Worm (Caenorhabditis elegans) whole organism, early embryonic: ENCODE results near the gene C12D8.20.
A peak's percentile ranks its signal among the peaks of the same experiment; 100 is the strongest.

Experiments
- B0310.2 ChIP-seq: sonication (generic microtip); optimal IDR thresholded peaks from 2 replicates; lab custom pipeline; 2016; ENCODE audit warnings: mild to moderate bottlenecking, missing genetic modification characterization, missing compliant biosample characterization
- F13C5.2 ChIP-seq: sonication (generic microtip); optimal IDR thresholded peaks from 2 replicates; lab custom pipeline; 2017; ENCODE audit warnings: mild to moderate bottlenecking, missing genetic modification characterization, inconsistent platforms, missing compliant biosample characterization
- aly-1 ChIP-seq: sonication (generic microtip); optimal IDR thresholded peaks from 2 replicates; lab custom pipeline; 2016; ENCODE audit warnings: missing genetic modification characterization, missing compliant biosample characterization
- ama-1 ChIP-seq: fragments of 150-350 bp; optimal IDR thresholded peaks from 2 replicates; lab custom pipeline; 2014
- ceh-13 ChIP-seq: fragments of 200-800 bp; sonication (Bioruptor generic); optimal IDR thresholded peaks from 2 replicates; lab custom pipeline; 2018; ENCODE audit warnings: mild to moderate bottlenecking, missing genetic modification characterization, missing compliant biosample characterization
- ceh-36 ChIP-seq: sonication (generic microtip); optimal IDR thresholded peaks from 2 replicates; lab custom pipeline; 2016; ENCODE audit warnings: missing genetic modification characterization, inconsistent platforms, missing compliant biosample characterization
- ets-7 ChIP-seq: sonication (generic microtip); optimal IDR thresholded peaks from 2 replicates; lab custom pipeline; 2016; ENCODE audit warnings: missing genotype, missing genetic modification characterization, missing compliant biosample characterization
- flt-1 ChIP-seq: fragments of 200-800 bp; sonication (Bioruptor generic); IDR thresholded peaks from 2 replicates; pipeline ENCODE4 v1.3.6; 2022; ENCODE audit warnings: missing genetic modification characterization, missing compliant biosample characterization
- hmbx-1 ChIP-seq: sonication (generic microtip); optimal IDR thresholded peaks from 2 replicates; lab custom pipeline; 2016; ENCODE audit warnings: mild to moderate bottlenecking, missing genetic modification characterization, missing compliant biosample characterization
- hmg-4 ChIP-seq: fragments of 200-800 bp; sonication (Bioruptor generic); optimal IDR thresholded peaks from 2 replicates; lab custom pipeline; 2018; ENCODE audit warnings: mild to moderate bottlenecking, missing genetic modification characterization, missing compliant biosample characterization
- hnd-1 ChIP-seq: sonication (generic microtip); optimal IDR thresholded peaks from 2 replicates; lab custom pipeline; 2016; ENCODE audit warnings: missing genetic modification characterization, missing compliant biosample characterization
- pes-1 ChIP-seq: fragments of 200-800 bp; sonication (Bioruptor generic); IDR thresholded peaks from 2 replicates; pipeline ENCODE4 v1.3.6; 2022; ENCODE audit warnings: missing genetic modification reagents, missing genetic modification characterization, missing compliant biosample characterization
- scrt-1 ChIP-seq: fragments of 200-800 bp; sonication (Bioruptor generic); IDR thresholded peaks from 2 replicates; pipeline ENCODE4 v1.3.6; 2022; ENCODE audit warnings: missing genetic modification characterization, missing compliant biosample characterization
- sea-1 ChIP-seq: fragments of 200-800 bp; sonication (Bioruptor generic); conservative IDR thresholded peaks from 2 replicates; pipeline ENCODE4 v1.3.6; 2022; ENCODE audit warnings: missing genetic modification characterization, missing compliant biosample characterization
- tbx-11 ChIP-seq: fragments of 200-800 bp; sonication (Bioruptor generic); IDR thresholded peaks from 2 replicates; pipeline ENCODE4 v1.3.6; 2022; ENCODE audit warnings: missing genetic modification characterization, missing compliant biosample characterization
- tbx-37 ChIP-seq: fragments of 200-800 bp; sonication (Bioruptor generic); conservative IDR thresholded peaks from 2 replicates; pipeline ENCODE4 v1.3.6; 2022; ENCODE audit warnings: missing genetic modification reagents, missing genetic modification characterization, missing compliant biosample characterization
- tra-4 ChIP-seq: sonication (generic microtip); optimal IDR thresholded peaks from 2 replicates; lab custom pipeline; 2017; ENCODE audit warnings: missing genetic modification characterization, missing compliant biosample characterization

Gene C12D8.20

ce11 chrV:10222007-10222406 is at the start of gene C12D8.20:
Gene C12D8.20 (plus strand): TSS chrV:10222307.
- no peak for TF ChIP-seq tbx-11

ce11 chrV:10173653-10174052 is 48.5 kb upstream of the C12D8.20 start, which contains the start of gene egl-3:
Gene egl-3 (minus strand): TSS chrV:10173753.
- TF ChIP-seq ceh-36 (tag; lab: Kevin White, UChicago) (no peak), pes-1 (no peak), tra-4 (tag; lab: Kevin White, UChicago) (no peak), hnd-1 (no peak), tbx-11 (no peak), ama-1 (lab: Kevin White, UChicago) (no peak), flt-1 (GFP tag; lab: Robert Waterston, UW) (no peak), hmbx-1 (tag; lab: Kevin White, UChicago) (no peak), F13C5.2 (no peak), scrt-1 (GFP tag; lab: Robert Waterston, UW) (no peak), hmg-4 (GFP tag; lab: Kevin White, UChicago) (no peak), B0310.2 (tag; lab: Kevin White, UChicago) (no peak), tbx-37 (GFP tag; lab: Robert Waterston, UW) (no peak)

ce11 chrV:10174632-10175075 is 47.5 kb upstream of the C12D8.20 start:
- TF ChIP-seq ets-7 (tag; lab: Kevin White, UChicago): no peak
- TF ChIP-seq ceh-13: no peak
- no peak for TF ChIP-seq tbx-11
- TF ChIP-seq flt-1 (GFP tag; lab: Robert Waterston, UW): no peak
- no peak for TF ChIP-seq pes-1
- no peak for TF ChIP-seq hmg-4 (GFP tag; lab: Kevin White, UChicago)
- TF ChIP-seq scrt-1 (GFP tag; lab: Robert Waterston, UW): no peak
- no peak for TF ChIP-seq F13C5.2
- no peak for TF ChIP-seq aly-1
- no peak for TF ChIP-seq hnd-1
- TF ChIP-seq ceh-36 (tag; lab: Kevin White, UChicago): no peak

ce11 chrV:10178166-10178565 is 43.9 kb upstream of the C12D8.20 start:
- no peak for TF ChIP-seq hmg-4 (GFP tag; lab: Kevin White, UChicago)
- TF ChIP-seq tbx-37 (GFP tag; lab: Robert Waterston, UW): no peak
- peak; percentile 44 for TF ChIP-seq F13C5.2

ce11 chrV:10179235-10179634 is 42.9 kb upstream of the C12D8.20 start, which contains the start of gene cul-5:
Gene cul-5 (plus strand): TSS chrV:10179535.
- TF ChIP-seq sea-1 (GFP tag; lab: Robert Waterston, UW): no peak

- TF ChIP-seq sea-1 (GFP tag; lab: Robert Waterston, UW) (no peak), scrt-1 (GFP tag; lab: Robert Waterston, UW) (no peak), tra-4 (tag; lab: Kevin White, UChicago) (no peak), ama-1 (lab: Kevin White, UChicago) (no peak)
Measured at ce11 chrV:10182984-10183383, 39.1 kb upstream of the C12D8.20 start, which contains the start of gene ZK856.4. Gene ZK856.4 (plus strand): TSS chrV:10183284.

ce11 chrV:10183810-10184209 is 38.3 kb upstream of the C12D8.20 start:
- TF ChIP-seq sea-1 (GFP tag; lab: Robert Waterston, UW) (no peak), aly-1 (no peak), tbx-11 (no peak), B0310.2 (tag; lab: Kevin White, UChicago) (no peak), ama-1 (lab: Kevin White, UChicago) (no peak), flt-1 (GFP tag; lab: Robert Waterston, UW) (no peak), tbx-37 (GFP tag; lab: Robert Waterston, UW) (no peak), ets-7 (tag; lab: Kevin White, UChicago) (no peak), hmg-4 (GFP tag; lab: Kevin White, UChicago) (no peak), ceh-13 (no peak), pes-1 (no peak), hmbx-1 (tag; lab: Kevin White, UChicago) (no peak)

ce11 chrV:10185719-10186118 is 36.4 kb upstream of the C12D8.20 start, which contains the start of gene ZK856.18:
Gene ZK856.18 (minus strand): TSS chrV:10186007.
- TF ChIP-seq flt-1 (GFP tag; lab: Robert Waterston, UW) (no peak), tbx-37 (GFP tag; lab: Robert Waterston, UW) (no peak), F13C5.2 (no peak)

ce11 chrV:10190081-10190556 is 32.0 kb upstream of the C12D8.20 start, which contains the start of gene ZK856.5:
Gene ZK856.5 (minus strand): TSS chrV:10190131.
- no peak for TF ChIP-seq aly-1
- no peak for TF ChIP-seq ceh-13
- TF ChIP-seq tbx-11: no peak
- TF ChIP-seq ets-7 (tag; lab: Kevin White, UChicago): no peak
- TF ChIP-seq pes-1: no peak
- no peak for TF ChIP-seq hnd-1
- no peak for TF ChIP-seq tbx-37 (GFP tag; lab: Robert Waterston, UW)
- no peak for TF ChIP-seq scrt-1 (GFP tag; lab: Robert Waterston, UW)
- TF ChIP-seq sea-1 (GFP tag; lab: Robert Waterston, UW): no peak
- TF ChIP-seq hmbx-1 (tag; lab: Kevin White, UChicago): no peak
- no peak for TF ChIP-seq F13C5.2
- no peak for TF ChIP-seq flt-1 (GFP tag; lab: Robert Waterston, UW)
- no peak for TF ChIP-seq ama-1 (lab: Kevin White, UChicago)
- no peak for TF ChIP-seq B0310.2 (tag; lab: Kevin White, UChicago)
- TF ChIP-seq tra-4 (tag; lab: Kevin White, UChicago): no peak
